Worm (Caenorhabditis elegans) whole organism, young adult: ENCODE results near the gene lin-37.
A peak's percentile ranks its signal among the peaks of the same experiment; 100 is the strongest.

ENCODE experiments used
- B0035.1 ChIP-seq: sonication (generic microtip); optimal IDR thresholded peaks from 2 replicates; lab custom pipeline; 2016; ENCODE audit warnings: missing genetic modification characterization, mild to moderate bottlenecking, missing compliant biosample characterization, missing genotype, missing genetic modification reagents
- B0261.1 ChIP-seq: sonication (generic microtip); optimal IDR thresholded peaks from 2 replicates; lab custom pipeline; 2016; ENCODE audit warnings: mild to moderate bottlenecking, missing genetic modification characterization, moderate library complexity, missing compliant biosample characterization
- F22D6.2 ChIP-seq: sonication (generic microtip); optimal IDR thresholded peaks from 2 replicates; lab custom pipeline; 2016; ENCODE audit warnings: mild to moderate bottlenecking, missing genetic modification characterization, missing compliant biosample characterization
- F23B12.7 ChIP-seq: sonication (generic microtip); optimal IDR thresholded peaks from 2 replicates; lab custom pipeline; 2017; ENCODE audit warnings: missing genetic modification characterization, mild to moderate bottlenecking, missing compliant biosample characterization, antibody characterized with exemption, moderate library complexity; ENCODE audit not compliant: insufficient read depth
- K11D2.4 ChIP-seq: fragments of 200-800 bp; sonication (Bioruptor generic); IDR thresholded peaks from 2 replicates; pipeline ENCODE4 v1.3.6; 2022; ENCODE audit warnings: missing genetic modification reagents, missing genetic modification characterization, missing compliant biosample characterization
- K12H6.12 ChIP-seq: fragments of 200-800 bp; sonication (Bioruptor generic); optimal IDR thresholded peaks from 2 replicates; lab custom pipeline; 2018; ENCODE audit warnings: mild to moderate bottlenecking, missing genetic modification characterization, missing compliant biosample characterization
- Y53G8AR.9 ChIP-seq: fragments of 200-800 bp; sonication (Bioruptor generic); conservative IDR thresholded peaks from 2 replicates; pipeline ENCODE4 v1.3.6; 2022; ENCODE audit warnings: missing genetic modification reagents, missing genetic modification characterization, missing compliant biosample characterization
- Y79H2A.3 ChIP-seq: fragments of 200-800 bp; sonication (Bioruptor generic); conservative IDR thresholded peaks from 2 replicates; pipeline ENCODE4 v1.3.6; 2022; ENCODE audit warnings: missing genetic modification reagents, missing genetic modification characterization, missing compliant biosample characterization
- ZK185.1 ChIP-seq: sonication (generic microtip); optimal IDR thresholded peaks from 2 replicates; lab custom pipeline; 2016; ENCODE audit warnings: mild to moderate bottlenecking, missing genetic modification characterization, missing compliant biosample characterization; ENCODE audit not compliant: poor library complexity, severe bottlenecking
- ama-1 ChIP-seq, 3 experiments: fragments of 150-350 bp in 1 of 3; sonication (generic microtip) in 2 of 3; optimal IDR thresholded peaks; 2 replicates each; lab custom pipeline; 2014 to 2018; ENCODE audit warnings: missing biosample characterization in 2 of 3, missing genetic modification characterization in 2 of 3, missing genetic modification reagents in 2 of 3
- aptf-2 ChIP-seq: fragments of 200-800 bp; sonication (Bioruptor generic); conservative IDR thresholded peaks from 2 replicates; pipeline ENCODE4 v1.3.6; 2022; ENCODE audit warnings: missing genetic modification reagents, missing genetic modification characterization, missing compliant biosample characterization
- bed-1 ChIP-seq: fragments of 200-800 bp; sonication (Bioruptor generic); IDR thresholded peaks from 2 replicates; pipeline ENCODE4 v1.3.6; 2022; ENCODE audit warnings: missing genetic modification reagents, missing genetic modification characterization, missing compliant biosample characterization
- bed-2 ChIP-seq: fragments of 200-800 bp; sonication (Bioruptor generic); IDR thresholded peaks from 2 replicates; pipeline ENCODE4 v1.3.6; 2022; ENCODE audit warnings: missing genetic modification reagents, missing genetic modification characterization, missing compliant biosample characterization
- cebp-1 ChIP-seq, 2 experiments: fragments of 200-800 bp in 1 of 2; sonication (Bioruptor generic) in 1 of 2; sonication (generic microtip) in 1 of 2; IDR thresholded peaks in 1 of 2; optimal IDR thresholded peaks in 1 of 2; 2 replicates each; pipeline versions ENCODE4 v1.3.6 to Lab custom; 2017 to 2022; ENCODE audit warnings: missing compliant biosample characterization in 2 of 2, missing genetic modification characterization in 2 of 2, mild to moderate bottlenecking in 1 of 2, missing genetic modification reagents in 1 of 2, moderate library complexity in 1 of 2
- ceh-27 ChIP-seq: fragments of 200-800 bp; sonication (Bioruptor generic); optimal IDR thresholded peaks from 2 replicates; lab custom pipeline; 2018; ENCODE audit warnings: mild to moderate bottlenecking, missing genetic modification characterization, moderate library complexity, missing compliant biosample characterization
- dpff-1 ChIP-seq: sonication (generic microtip); optimal IDR thresholded peaks from 2 replicates; lab custom pipeline; 2017; ENCODE audit warnings: mild to moderate bottlenecking, missing genetic modification characterization, missing compliant biosample characterization
- dpl-1 ChIP-seq: fragments of 150-350 bp; optimal IDR thresholded peaks from 2 replicates; lab custom pipeline; 2014; ENCODE audit warnings: missing biosample characterization, missing genetic modification reagents, missing genetic modification characterization
- ets-4 ChIP-seq: fragments of 200-800 bp; sonication (Bioruptor generic); optimal IDR thresholded peaks from 2 replicates; lab custom pipeline; 2018; ENCODE audit warnings: mild to moderate bottlenecking, missing genetic modification characterization, missing compliant biosample characterization
- fkh-3 ChIP-seq: sonication (generic microtip); optimal IDR thresholded peaks from 2 replicates; lab custom pipeline; 2016; ENCODE audit warnings: mild to moderate bottlenecking, missing genetic modification characterization, missing compliant biosample characterization
- hmg-1.2 ChIP-seq: fragments of 200-800 bp; sonication (Bioruptor generic); IDR thresholded peaks from 2 replicates; pipeline ENCODE4 v1.3.6; 2022; ENCODE audit warnings: missing genetic modification reagents, missing genetic modification characterization, missing compliant biosample characterization
- hrde-1 ChIP-seq: sonication (generic microtip); optimal IDR thresholded peaks from 2 replicates; lab custom pipeline; 2016; ENCODE audit warnings: missing genetic modification characterization, mild to moderate bottlenecking, missing compliant biosample characterization, moderate library complexity, missing genotype, missing genetic modification reagents, borderline replicate concordance
- lag-1 ChIP-seq: fragments of 200-800 bp; sonication (Bioruptor generic); IDR thresholded peaks from 2 replicates; pipeline ENCODE4 v1.3.6; 2022; ENCODE audit warnings: missing genetic modification reagents, missing genetic modification characterization, missing compliant biosample characterization
- let-607 ChIP-seq, 2 experiments: fragments of 200-800 bp in 1 of 2; sonication (Bioruptor generic) in 1 of 2; sonication (generic microtip) in 1 of 2; optimal IDR thresholded peaks; 2 replicates each; lab custom pipeline; 2016 to 2018; ENCODE audit warnings: mild to moderate bottlenecking in 2 of 2, missing compliant biosample characterization in 2 of 2, missing genetic modification characterization in 2 of 2, moderate library complexity in 2 of 2, missing genotype in 1 of 2
- lsl-1 ChIP-seq: fragments of 200-800 bp; sonication (Bioruptor generic); optimal IDR thresholded peaks from 2 replicates; lab custom pipeline; 2018; ENCODE audit warnings: mild to moderate bottlenecking, missing genetic modification characterization, moderate library complexity, missing compliant biosample characterization
- lsy-27 ChIP-seq: sonication (generic microtip); optimal IDR thresholded peaks from 2 replicates; lab custom pipeline; 2017; ENCODE audit warnings: missing genetic modification characterization, mild to moderate bottlenecking, missing compliant biosample characterization, antibody characterized with exemption, missing genotype, borderline replicate concordance; ENCODE audit not compliant: insufficient read depth
- madf-3 ChIP-seq: fragments of 200-800 bp; sonication (Bioruptor generic); IDR thresholded peaks from 2 replicates; pipeline ENCODE4 v1.3.6; 2022; ENCODE audit warnings: missing genetic modification reagents, missing genetic modification characterization, missing compliant biosample characterization
- madf-6 ChIP-seq: fragments of 200-800 bp; sonication (Bioruptor generic); IDR thresholded peaks from 2 replicates; pipeline ENCODE4 v1.3.6; 2022; ENCODE audit warnings: missing genetic modification reagents, missing genetic modification characterization, missing compliant biosample characterization
- nfya-1 ChIP-seq: sonication (generic microtip); optimal IDR thresholded peaks from 2 replicates; lab custom pipeline; 2017; ENCODE audit warnings: antibody characterized with exemption, missing compliant biosample characterization, missing genetic modification characterization, borderline replicate concordance; ENCODE audit not compliant: insufficient read depth
- nfya-2 ChIP-seq: fragments of 200-800 bp; sonication (Bioruptor generic); IDR thresholded peaks from 2 replicates; pipeline ENCODE4 v1.3.6; 2022; ENCODE audit warnings: missing genetic modification reagents, missing genetic modification characterization, missing compliant biosample characterization
- nhr-179 ChIP-seq: sonication (generic microtip); optimal IDR thresholded peaks from 2 replicates; lab custom pipeline; 2016; ENCODE audit warnings: mild to moderate bottlenecking, missing genetic modification characterization, missing compliant biosample characterization
- nhr-80 ChIP-seq: sonication (generic microtip); optimal IDR thresholded peaks from 2 replicates; lab custom pipeline; 2016; ENCODE audit warnings: missing genetic modification characterization, missing compliant biosample characterization
- pbrm-1 ChIP-seq: fragments of 200-800 bp; sonication (Bioruptor generic); IDR thresholded peaks from 2 replicates; pipeline ENCODE4 v1.3.6; 2022; ENCODE audit warnings: missing genetic modification reagents, missing genetic modification characterization, missing compliant biosample characterization
- pha-4 ChIP-seq: fragments of 150-350 bp; sonication (generic microtip); optimal IDR thresholded peaks from 2 replicates; lab custom pipeline; 2014; ENCODE audit warnings: missing biosample characterization, missing genetic modification reagents, missing genetic modification characterization
- repo-1 ChIP-seq: sonication (generic microtip); optimal IDR thresholded peaks from 2 replicates; lab custom pipeline; 2017; ENCODE audit warnings: mild to moderate bottlenecking, missing genetic modification characterization, missing compliant biosample characterization
- rpc-1 ChIP-seq, 2 experiments: fragments of 150-350 bp in 1 of 2; sonication (generic microtip) in 1 of 2; optimal IDR thresholded peaks; 2 replicates each; lab custom pipeline; 2014 to 2018; ENCODE audit warnings: missing biosample characterization in 1 of 2, missing genetic modification characterization in 1 of 2, missing genetic modification reagents in 1 of 2, missing genotype in 1 of 2
- sdz-38 ChIP-seq: sonication (generic microtip); optimal IDR thresholded peaks from 2 replicates; lab custom pipeline; 2016; ENCODE audit warnings: missing genotype, missing genetic modification characterization, missing compliant biosample characterization
- snpc-1.1 ChIP-seq: sonication (generic microtip); optimal IDR thresholded peaks from 2 replicates; lab custom pipeline; 2017; ENCODE audit warnings: missing genetic modification characterization, mild to moderate bottlenecking, missing compliant biosample characterization, antibody characterized with exemption, moderate library complexity, missing genotype, missing genetic modification reagents; ENCODE audit not compliant: insufficient read depth
- snpc-1.3 ChIP-seq: sonication (generic microtip); optimal IDR thresholded peaks from 2 replicates; lab custom pipeline; 2017; ENCODE audit warnings: missing genetic modification characterization, mild to moderate bottlenecking, missing compliant biosample characterization, antibody characterized with exemption, moderate library complexity, missing genotype, missing genetic modification reagents; ENCODE audit not compliant: insufficient read depth
- snpc-3.4 ChIP-seq: sonication (generic microtip); optimal IDR thresholded peaks from 2 replicates; lab custom pipeline; 2017; ENCODE audit warnings: missing genetic modification characterization, mild to moderate bottlenecking, missing compliant biosample characterization, antibody characterized with exemption, moderate library complexity, missing genotype, missing genetic modification reagents
- sptf-2 ChIP-seq: fragments of 200-800 bp; sonication (Bioruptor generic); optimal IDR thresholded peaks from 2 replicates; lab custom pipeline; 2018; ENCODE audit warnings: mild to moderate bottlenecking, missing genetic modification characterization, missing compliant biosample characterization
- ztf-28 ChIP-seq: fragments of 200-800 bp; sonication (Bioruptor generic); IDR thresholded peaks from 2 replicates; pipeline ENCODE4 v1.3.6; 2022; ENCODE audit warnings: missing genetic modification reagents, missing genetic modification characterization, missing compliant biosample characterization

lin-37 gene

DNA sequence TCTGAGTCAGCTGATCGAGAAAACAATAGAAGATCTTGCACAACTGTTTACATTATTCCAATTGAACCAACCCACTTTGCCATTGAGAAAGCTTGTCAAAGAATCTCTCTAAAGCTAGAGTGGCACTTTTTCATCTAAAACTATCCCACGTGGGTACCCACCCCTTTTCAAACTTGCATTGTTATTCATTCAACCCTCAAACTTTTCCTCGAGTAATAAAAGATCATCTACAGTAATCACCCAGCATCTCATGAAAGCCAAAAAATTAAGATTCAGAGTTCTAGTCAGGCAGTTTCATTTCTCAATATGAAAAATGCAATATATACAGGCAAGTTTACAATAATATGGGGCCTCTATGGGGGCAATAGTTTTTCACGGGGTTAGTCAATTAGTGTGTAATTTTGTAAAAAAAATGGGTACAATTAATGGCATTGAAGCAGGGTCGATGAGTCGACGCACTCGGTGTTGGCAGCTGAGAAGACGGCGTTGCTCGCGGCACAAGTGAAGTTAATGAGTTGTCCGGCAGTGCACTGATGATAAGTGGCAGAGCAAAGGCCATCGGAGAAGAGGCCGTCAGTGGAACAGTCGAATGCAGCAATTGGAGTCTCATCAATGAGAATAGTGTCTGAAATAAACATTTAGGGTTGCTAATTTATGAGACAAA lies 29.6 kb upstream of the lin-37 start (continued):
- TF ChIP-seq dpl-1 = no peak
- no peak for TF ChIP-seq nhr-80 (tag; lab: Kevin White, UChicago)
- TF ChIP-seq madf-6 (GFP tag; lab: Robert Waterston, UW) = peak; percentile 84
- TF ChIP-seq fkh-3 (tag; lab: Kevin White, UChicago) = no peak
- peak; percentile 67 for TF ChIP-seq snpc-1.3 (tag; lab: Kevin White, UChicago)
- no peak for TF ChIP-seq bed-1 (GFP tag; lab: Robert Waterston, UW)
- TF ChIP-seq hrde-1 = peak; percentile 96
- TF ChIP-seq ets-4 (GFP tag; lab: Kevin White, UChicago) = no peak
- TF ChIP-seq aptf-2 = no peak
- TF ChIP-seq nhr-179 (tag; lab: Kevin White, UChicago) = no peak
- no peak for TF ChIP-seq bed-2 (GFP tag; lab: Robert Waterston, UW)
- no peak for TF ChIP-seq rpc-1 (optimal IDR thresholded peaks at IDR 0.05; lab: Kevin White, UChicago)
- TF ChIP-seq rpc-1 (tag; optimal IDR thresholded peaks at IDR 0.05; lab: Kevin White, UChicago) = peak; percentile 6
- TF ChIP-seq nfya-1 (tag; lab: Kevin White, UChicago) = no peak
- TF ChIP-seq nfya-2 (GFP tag; lab: Robert Waterston, UW) = 0 out of 2 replicates have a peak, but pooled peaks have one; percentile 22
- TF ChIP-seq ama-1 (optimal IDR thresholded peaks at IDR 0.05; lab: Kevin White, UChicago) = no peak
- peak in 1 of 2 experiments; percentile 88 for TF ChIP-seq ama-1 (GFP tag; optimal IDR thresholded peaks at IDR 0.05; lab: Kevin White, UChicago)
- TF ChIP-seq ceh-27 (GFP tag; lab: Kevin White, UChicago) = no peak
- TF ChIP-seq hmg-1.2 = peak; percentile 49; the same call in 1 of the 2 replicates
- TF ChIP-seq pbrm-1 (GFP tag; lab: Robert Waterston, UW) = peak; percentile 66
- no peak for TF ChIP-seq dpff-1 (tag; lab: Kevin White, UChicago)
- peak; percentile 83 for TF ChIP-seq Y53G8AR.9
- no peak for TF ChIP-seq pha-4 (tag; lab: Kevin White, UChicago)
- TF ChIP-seq Y79H2A.3 (GFP tag; lab: Robert Waterston, UW) = peak; percentile 95
- no peak for TF ChIP-seq ztf-28 (GFP tag; lab: Robert Waterston, UW)
- no peak for TF ChIP-seq lag-1 (GFP tag; lab: Robert Waterston, UW)
- TF ChIP-seq B0035.1 = no peak
- no peak for TF ChIP-seq B0261.1 (tag; lab: Kevin White, UChicago)
- no peak for TF ChIP-seq sdz-38 (tag; lab: Kevin White, UChicago)
- TF ChIP-seq lsy-27 = no peak
- TF ChIP-seq snpc-1.1 = peak; percentile 75
- no peak for TF ChIP-seq K11D2.4

DNA sequence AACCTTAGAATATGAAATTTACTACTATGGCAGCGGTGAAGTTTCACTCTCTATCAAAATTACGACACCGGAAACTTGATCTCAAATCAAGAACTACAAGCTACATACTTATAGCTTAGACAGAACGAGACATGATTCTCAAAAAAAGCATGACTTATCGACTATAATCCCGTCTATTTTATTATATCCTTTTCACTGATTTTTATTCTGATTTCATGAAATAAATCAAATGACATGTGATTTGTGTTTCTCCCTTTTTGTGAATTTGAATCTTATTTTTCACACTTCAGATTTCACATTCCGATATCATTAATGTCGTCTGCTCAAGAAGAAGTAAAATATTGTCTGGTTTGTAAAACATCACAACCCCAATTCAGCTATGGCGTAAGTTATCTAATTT lies 27.6 kb upstream of the lin-37 start, which contains the start of gene ZK418.11:
ZK418.11 (plus strand) TSS at position 289 of the 400 bp plus-strand sequence.
- no peak for TF ChIP-seq pha-4 (tag; lab: Kevin White, UChicago)
- no peak for TF ChIP-seq lag-1 (GFP tag; lab: Robert Waterston, UW)
- TF ChIP-seq cebp-1 (GFP tag; IDR thresholded peaks at IDR 0.05; lab: Robert Waterston, UW) = no peak
- TF ChIP-seq cebp-1 (tag; optimal IDR thresholded peaks at IDR 0.05; lab: Kevin White, UChicago) = no peak
- TF ChIP-seq let-607 (tag; optimal IDR thresholded peaks at IDR 0.05; lab: Kevin White, UChicago) = no peak
- TF ChIP-seq dpff-1 (tag; lab: Kevin White, UChicago) = no peak
- no peak for TF ChIP-seq K12H6.12
- no peak for TF ChIP-seq snpc-3.4 (tag; lab: Kevin White, UChicago)
- TF ChIP-seq F23B12.7 = no peak
- no peak for TF ChIP-seq lsl-1 (GFP tag; lab: Kevin White, UChicago)
- TF ChIP-seq madf-3 (GFP tag; lab: Robert Waterston, UW) = no peak
- TF ChIP-seq sptf-2 (GFP tag; lab: Kevin White, UChicago) = no peak
- no peak for TF ChIP-seq B0035.1
- no peak for TF ChIP-seq hmg-1.2
- no peak for TF ChIP-seq ZK185.1 (tag; lab: Kevin White, UChicago)
- no peak for TF ChIP-seq F22D6.2 (tag; lab: Kevin White, UChicago)
- no peak for TF ChIP-seq repo-1 (tag; lab: Kevin White, UChicago)
